Worm (Caenorhabditis elegans) whole organism, L3 larva: Measurements from ENCODE around the gene mrps-5.

Source experiments
- ceh-82 ChIP-seq: fragments of 150-350 bp; optimal IDR thresholded peaks from 2 replicates; lab custom pipeline; 2014; ENCODE audit warnings: missing biosample characterization, missing genetic modification characterization
- elt-3 ChIP-seq, 3 experiments: fragments of 150-350 bp in 1 of 3; sonication (generic microtip) in 2 of 3; optimal IDR thresholded peaks; 2 replicates in 2 of 3; 4 replicates in 1 of 3; lab custom pipeline; 2014 to 2017; ENCODE audit warnings: missing biosample characterization in 3 of 3, missing genetic modification characterization in 3 of 3
- jun-1 ChIP-seq: fragments of 150-350 bp; optimal IDR thresholded peaks from 2 replicates; lab custom pipeline; 2014; ENCODE audit warnings: missing biosample characterization, missing genetic modification reagents, missing genetic modification characterization
- nfya-1 ChIP-seq: sonication (generic microtip); optimal IDR thresholded peaks from 2 replicates; lab custom pipeline; 2017; ENCODE audit warnings: missing genetic modification characterization, mild to moderate bottlenecking, missing compliant biosample characterization, antibody characterized with exemption, moderate library complexity; ENCODE audit not compliant: insufficient read depth
- nhr-237 ChIP-seq: fragments of 150-350 bp; optimal IDR thresholded peaks from 2 replicates; lab custom pipeline; 2014; ENCODE audit warnings: missing biosample characterization, missing genetic modification characterization
- skn-1 ChIP-seq: fragments of 150-350 bp; optimal IDR thresholded peaks from 2 replicates; lab custom pipeline; 2014; ENCODE audit warnings: missing biosample characterization, missing genetic modification characterization
- snpc-4 ChIP-seq: fragments of 150-350 bp; optimal IDR thresholded peaks from 2 replicates; lab custom pipeline; 2014; ENCODE audit warnings: missing biosample characterization, missing genetic modification characterization
- unc-62 ChIP-seq: fragments of 150-350 bp; sonication (generic microtip); optimal IDR thresholded peaks from 4 replicates; lab custom pipeline; 2014; ENCODE audit warnings: missing biosample characterization, missing genetic modification reagents, missing genetic modification characterization

ce11 chrV:12534941-12535340 lies 28.3 kb upstream of the mrps-5 start:
- TF ChIP-seq nfya-1 (tag; lab: Kevin White, UChicago) (no peak), nhr-237 (tag; lab: Kevin White, UChicago) (no peak), elt-3 (tag; optimal IDR thresholded peaks at IDR 0.05; lab: Kevin White, UChicago) (no peak), skn-1 (tag; lab: Kevin White, UChicago) (no peak), jun-1 (tag; lab: Kevin White, UChicago) (no peak), unc-62 (GFP tag; lab: Kevin White, UChicago) (no peak), snpc-4 (tag; lab: Kevin White, UChicago) (no peak), ceh-82 (tag; lab: Kevin White, UChicago) (no peak)
